Worm (Caenorhabditis elegans): ENCODE data around the gene mam-1.

The mam-1 gene

ce11 chrX:844649-845048 lies 43.5 kb downstream of the mam-1 start:
- no peak for TF ChIP-seq dve-1 (tag; optimal IDR thresholded peaks at IDR 0.05; ENCODE audit: insufficient read depth)
- TF ChIP-seq Y75B8A.6 (GFP tag; IDR thresholded peaks at IDR 0.05): no peak
- TF ChIP-seq mdt-29 (GFP tag; IDR thresholded peaks at IDR 0.05): no peak
- TF ChIP-seq ctbp-1 (GFP tag; IDR thresholded peaks at IDR 0.05): peak; percentile 58; the same call in 1 of the 2 replicates
- 0 out of 4 replicates have a peak, but pooled peaks of 1 of the 2 experiments have one; percentile 20 for TF ChIP-seq madf-5 (GFP tag; IDR thresholded peaks at IDR 0.05)
- peak; percentile 80 for TF ChIP-seq set-16 (GFP tag; IDR thresholded peaks at IDR 0.05)
- TF ChIP-seq ztf-7 (tag; optimal IDR thresholded peaks at IDR 0.05): no peak
- no peak for TF ChIP-seq D1046.2 (GFP tag; IDR thresholded peaks at IDR 0.05)
- no peak for TF ChIP-seq tra-1 (GFP tag; IDR thresholded peaks at IDR 0.05)
- TF ChIP-seq F44E2.7 (GFP tag; IDR thresholded peaks at IDR 0.05): no peak
- TF ChIP-seq nhr-42 (GFP tag; IDR thresholded peaks at IDR 0.05): no peak
- TF ChIP-seq dpl-1 (GFP tag; optimal IDR thresholded peaks at IDR 0.05): no peak
- 0 out of 2 replicates have a peak, but pooled peaks have one; percentile 29 for TF ChIP-seq dmd-9 (GFP tag; IDR thresholded peaks at IDR 0.05)
- no peak for TF ChIP-seq php-3 (GFP tag; IDR thresholded peaks at IDR 0.05)
- no peak for TF ChIP-seq arid-1 (GFP tag; conservative IDR thresholded peaks at IDR 0.05)
- no peak for TF ChIP-seq daf-16 (GFP tag; optimal IDR thresholded peaks at IDR 0.05)
- no peak for TF ChIP-seq daf-16 (tag; optimal IDR thresholded peaks at IDR 0.05)
- no peak for TF ChIP-seq ces-1 (GFP tag; optimal IDR thresholded peaks at IDR 0.05)
- peak; percentile 61 for TF ChIP-seq aha-1 (tag)
- peak; percentile 12 for TF ChIP-seq nhr-11 (tag; optimal IDR thresholded peaks at IDR 0.05)

- TF ChIP-seq mdt-29 (GFP tag; IDR thresholded peaks at IDR 0.05) (no peak), T26A8.4 (GFP tag; IDR thresholded peaks at IDR 0.05) (no peak), daf-16 (GFP tag; optimal IDR thresholded peaks at IDR 0.05) (no peak), daf-16 (tag; optimal IDR thresholded peaks at IDR 0.05) (no peak), F10B5.3 (tag; optimal IDR thresholded peaks at IDR 0.05) (no peak), ceh-28 (tag; optimal IDR thresholded peaks at IDR 0.05) (no peak), ama-1 (optimal IDR thresholded peaks at IDR 0.05) (no peak), sdz-12 (GFP tag; optimal IDR thresholded peaks at IDR 0.05) (no peak), lin-29 (GFP tag; IDR thresholded peaks at IDR 0.05) (no peak), pqm-1 (tag; optimal IDR thresholded peaks at IDR 0.05) (no peak), egl-43 (GFP tag; IDR thresholded peaks at IDR 0.05) (no peak), ztf-7 (tag; optimal IDR thresholded peaks at IDR 0.05) (no peak), fkh-10 (GFP tag; optimal IDR thresholded peaks at IDR 0.05) (no peak), F26F4.8 (GFP tag; conservative IDR thresholded peaks at IDR 0.05) (no peak), pha-4 (GFP tag; IDR thresholded peaks at IDR 0.05) (no peak), pha-4 (tag; optimal IDR thresholded peaks at IDR 0.05) (no peak)
Measured at ce11 chrX:841393-841792, 46.8 kb downstream of the mam-1 start, which contains the start of gene F39H12.3. Gene F39H12.3, minus strand, starts transcription at chrX:841493.

- TF ChIP-seq nhr-48 (tag; optimal IDR thresholded peaks at IDR 0.05) (no peak), php-3 (GFP tag; IDR thresholded peaks at IDR 0.05) (no peak), nhr-41 (GFP tag; IDR thresholded peaks at IDR 0.05) (no peak), unc-130 (GFP tag; optimal IDR thresholded peaks at IDR 0.05) (no peak), madf-9 (GFP tag; conservative IDR thresholded peaks at IDR 0.05) (no peak), dve-1 (tag; optimal IDR thresholded peaks at IDR 0.05; ENCODE audit: insufficient read depth) (no peak), R02D3.7 (tag; optimal IDR thresholded peaks at IDR 0.05) (no peak)
Measured at ce11 chrX:834478-834877, 53.7 kb downstream of the mam-1 start, which contains the start of gene F39H12.1. Gene F39H12.1, plus strand, starts transcription at chrX:834778.
